Fruit fly (Drosophila melanogaster) whole organism, embryonic: ENCODE data around the gene Targ2.

Experiments
- C15 ChIP-seq: fragments of 200-800 bp; sonication (Bioruptor generic); IDR thresholded peaks from 3 replicates; pipeline ENCODE4 v1.3.6; 2022; ENCODE audit warnings: missing biosample characterization, missing genetic modification characterization
- CG10267 ChIP-seq: fragments of 200-800 bp; sonication (Bioruptor generic); optimal IDR thresholded peaks from 2 replicates; lab custom pipeline; 2018; ENCODE audit warnings: missing biosample characterization, mild to moderate bottlenecking, missing genetic modification characterization, moderate library complexity
- CG10366 ChIP-seq: fragments of 200-800 bp; sonication (Bioruptor generic); IDR thresholded peaks from 2 replicates; pipeline ENCODE4 v1.3.6; 2022; ENCODE audit warnings: missing biosample characterization, missing genetic modification characterization
- CG10431 ChIP-seq: fragments of 200-800 bp; sonication (Bioruptor generic); optimal IDR thresholded peaks from 3 replicates; lab custom pipeline; 2018; ENCODE audit warnings: missing biosample characterization, mild to moderate bottlenecking, missing genetic modification characterization
- CG11560 ChIP-seq: fragments of 200-800 bp; sonication (Bioruptor generic); IDR thresholded peaks from 3 replicates; pipeline ENCODE4 v1.3.6; 2022; ENCODE audit warnings: missing biosample characterization, missing genetic modification characterization
- CG12104 ChIP-seq: fragments of 200-800 bp; sonication (Bioruptor generic); optimal IDR thresholded peaks from 3 replicates; lab custom pipeline; 2016; ENCODE audit warnings: missing biosample characterization, missing genetic modification characterization
- CG13287 ChIP-seq: fragments of 200-800 bp; sonication (Bioruptor generic); IDR thresholded peaks from 2 replicates; pipeline ENCODE4 v1.3.6; 2022; ENCODE audit warnings: missing biosample characterization, missing genetic modification characterization; ENCODE audit not compliant: partially characterized antibody
- CG17568 ChIP-seq: fragments of 200-800 bp; sonication (Bioruptor generic); optimal IDR thresholded peaks from 2 replicates; lab custom pipeline; 2018; ENCODE audit warnings: missing biosample characterization, mild to moderate bottlenecking, missing genetic modification characterization, moderate library complexity
- CG1832 ChIP-seq: fragments of 200-800 bp; sonication (Bioruptor generic); optimal IDR thresholded peaks from 2 replicates; lab custom pipeline; 2017; ENCODE audit warnings: missing biosample characterization, mild to moderate bottlenecking, missing genetic modification characterization, inconsistent platforms
- CG18599 ChIP-seq: fragments of 200-800 bp; sonication (Bioruptor generic); optimal IDR thresholded peaks from 3 replicates; lab custom pipeline; 2017; ENCODE audit warnings: missing biosample characterization, missing genetic modification characterization, mild to moderate bottlenecking, moderate library complexity, missing genetic modification reagents
- CG31224 ChIP-seq: fragments of 200-800 bp; sonication (Bioruptor generic); IDR thresholded peaks from 2 replicates; pipeline ENCODE4 v1.3.6; 2022; ENCODE audit warnings: missing biosample characterization, missing genetic modification characterization
- CG31441 ChIP-seq: fragments of 200-800 bp; sonication (Bioruptor generic); IDR thresholded peaks from 2 replicates; pipeline ENCODE4 v1.3.6; 2022; ENCODE audit warnings: missing biosample characterization, missing genetic modification characterization
- CG33557 ChIP-seq: fragments of 200-800 bp; sonication (Bioruptor generic); optimal IDR thresholded peaks from 2 replicates; lab custom pipeline; 2019; ENCODE audit warnings: missing biosample characterization, mild to moderate bottlenecking, missing genetic modification characterization, moderate library complexity
- CG6765 ChIP-seq: fragments of 200-800 bp; sonication (Bioruptor generic); optimal IDR thresholded peaks from 3 replicates; lab custom pipeline; 2017; ENCODE audit warnings: missing biosample characterization, mild to moderate bottlenecking, missing genetic modification characterization
- CG9437 ChIP-seq: fragments of 200-800 bp; sonication (Bioruptor generic); optimal IDR thresholded peaks from 2 replicates; lab custom pipeline; 2018; ENCODE audit warnings: missing biosample characterization, mild to moderate bottlenecking, missing genetic modification characterization
- Chrac-16 ChIP-seq: fragments of 200-800 bp; sonication (Bioruptor generic); optimal IDR thresholded peaks from 3 replicates; lab custom pipeline; 2016; ENCODE audit warnings: missing biosample characterization, missing genetic modification characterization
- Fer1 ChIP-seq: fragments of 200-800 bp; sonication (Bioruptor generic); optimal IDR thresholded peaks from 2 replicates; lab custom pipeline; 2017; ENCODE audit warnings: missing biosample characterization, mild to moderate bottlenecking, missing genetic modification characterization
- H15 ChIP-seq: fragments of 200-800 bp; sonication (Bioruptor generic); IDR thresholded peaks from 3 replicates; pipeline ENCODE4 v1.3.6; 2022; ENCODE audit warnings: missing biosample characterization, missing genetic modification characterization
- Hand ChIP-seq: fragments of 200-800 bp; sonication (Bioruptor generic); optimal IDR thresholded peaks from 2 replicates; lab custom pipeline; 2017; ENCODE audit warnings: mild to moderate bottlenecking, missing biosample characterization, missing genetic modification reagents, missing genetic modification characterization
- Hey ChIP-seq: fragments of 200-800 bp; sonication (Bioruptor generic); optimal IDR thresholded peaks from 3 replicates; lab custom pipeline; 2018; ENCODE audit warnings: missing biosample characterization, mild to moderate bottlenecking, missing genetic modification characterization
- Hmr ChIP-seq: fragments of 200-800 bp; sonication (Bioruptor generic); optimal IDR thresholded peaks from 3 replicates; lab custom pipeline; 2017; ENCODE audit warnings: mild to moderate bottlenecking, missing biosample characterization, missing genetic modification reagents, missing genetic modification characterization
- Hr51 ChIP-seq, 2 experiments: fragments of 200-800 bp; sonication (Bioruptor generic); optimal IDR thresholded peaks; 2 replicates in 1 of 2; 3 replicates in 1 of 2; lab custom pipeline; 2016 to 2018; ENCODE audit warnings: missing biosample characterization in 2 of 2, missing genetic modification characterization in 2 of 2, mild to moderate bottlenecking in 1 of 2, moderate library complexity in 1 of 2
- Jarid2 ChIP-seq: fragments of 200-800 bp; sonication (Bioruptor generic); optimal IDR thresholded peaks from 3 replicates; lab custom pipeline; 2017; ENCODE audit warnings: mild to moderate bottlenecking, missing biosample characterization, missing genetic modification reagents, missing genetic modification characterization
- Myb ChIP-seq: fragments of 200-800 bp; sonication (Bioruptor generic); optimal IDR thresholded peaks from 2 replicates; lab custom pipeline; 2016; ENCODE audit warnings: missing biosample characterization, missing genetic modification characterization
- Nf-YB ChIP-seq: fragments of 200-800 bp; sonication (Bioruptor generic); optimal IDR thresholded peaks from 3 replicates; lab custom pipeline; 2019; ENCODE audit warnings: missing biosample characterization, mild to moderate bottlenecking, missing genetic modification characterization, moderate library complexity
- Nf-YC ChIP-seq: fragments of 200-800 bp; optimal IDR thresholded peaks from 3 replicates; lab custom pipeline; 2019; ENCODE audit warnings: missing biosample characterization, mild to moderate bottlenecking, missing genetic modification characterization, moderate library complexity
- Opbp ChIP-seq: fragments of 200-800 bp; sonication (Bioruptor generic); IDR thresholded peaks from 3 replicates; pipeline ENCODE4 v1.3.6; 2022; ENCODE audit warnings: missing biosample characterization, missing genetic modification characterization; ENCODE audit not compliant: partially characterized antibody
- Sin3A ChIP-seq: fragments of >200 bp; optimal IDR thresholded peaks from 2 replicates; lab custom pipeline; 2018
- Sox100B ChIP-seq: fragments of 200-800 bp; sonication (Bioruptor generic); optimal IDR thresholded peaks from 3 replicates; lab custom pipeline; 2018; ENCODE audit warnings: missing biosample characterization, mild to moderate bottlenecking, missing genetic modification characterization
- Ssrp ChIP-seq: fragments of 200-800 bp; sonication (Bioruptor generic); optimal IDR thresholded peaks from 2 replicates; lab custom pipeline; 2018; ENCODE audit warnings: missing biosample characterization, mild to moderate bottlenecking, missing genetic modification characterization, moderate library complexity
- Vsx1 ChIP-seq: fragments of 200-800 bp; sonication (Bioruptor generic); optimal IDR thresholded peaks from 2 replicates; lab custom pipeline; 2017; ENCODE audit warnings: missing biosample characterization, mild to moderate bottlenecking, missing genetic modification characterization, missing genetic modification reagents
- aop ChIP-seq: fragments of 200-800 bp; sonication (Bioruptor generic); IDR thresholded peaks from 2 replicates; pipeline ENCODE4 v1.3.6; 2022; ENCODE audit warnings: missing biosample characterization, missing genetic modification characterization
- btn ChIP-seq: fragments of 200-800 bp; sonication (Bioruptor generic); optimal IDR thresholded peaks from 2 replicates; lab custom pipeline; 2016; ENCODE audit warnings: missing biosample characterization, missing genetic modification characterization
- chinmo ChIP-seq: fragments of 200-800 bp; sonication (Bioruptor generic); IDR thresholded peaks from 4 replicates; pipeline ENCODE4 v1.3.6; 2022; ENCODE audit warnings: missing biosample characterization, missing genetic modification characterization; ENCODE audit not compliant: partially characterized antibody
- fd96Cb ChIP-seq: fragments of 200-800 bp; sonication (Bioruptor generic); optimal IDR thresholded peaks from 2 replicates; lab custom pipeline; 2018; ENCODE audit warnings: missing biosample characterization, mild to moderate bottlenecking, missing genetic modification characterization, moderate library complexity
- ftz-f1 ChIP-seq: fragments of 200-800 bp; sonication (Bioruptor generic); optimal IDR thresholded peaks from 2 replicates; lab custom pipeline; 2016; ENCODE audit warnings: missing biosample characterization, missing genetic modification characterization
- lilli ChIP-seq: fragments of 200-800 bp; sonication (Bioruptor generic); optimal IDR thresholded peaks from 3 replicates; lab custom pipeline; 2016; ENCODE audit warnings: missing biosample characterization, missing genetic modification characterization
- nerfin-1 ChIP-seq: fragments of 200-800 bp; sonication (Bioruptor generic); optimal IDR thresholded peaks from 3 replicates; lab custom pipeline; 2019; ENCODE audit warnings: missing biosample characterization, mild to moderate bottlenecking, missing genetic modification characterization, moderate library complexity
- pfk ChIP-seq: fragments of 200-800 bp; sonication (Bioruptor generic); optimal IDR thresholded peaks from 2 replicates; lab custom pipeline; 2018; ENCODE audit warnings: missing biosample characterization, mild to moderate bottlenecking, missing genetic modification characterization, moderate library complexity
- pzg ChIP-seq: fragments of 200-800 bp; sonication (Bioruptor generic); optimal IDR thresholded peaks from 3 replicates; lab custom pipeline; 2018; ENCODE audit warnings: missing biosample characterization, mild to moderate bottlenecking, missing genetic modification characterization, moderate library complexity
- scrt ChIP-seq: fragments of 200-800 bp; sonication (Bioruptor generic); optimal IDR thresholded peaks from 2 replicates; lab custom pipeline; 2018; ENCODE audit warnings: missing biosample characterization, mild to moderate bottlenecking, missing genetic modification characterization, moderate library complexity
- sd ChIP-seq: fragments of 200-800 bp; sonication (Bioruptor generic); optimal IDR thresholded peaks from 3 replicates; lab custom pipeline; 2018; ENCODE audit warnings: missing biosample characterization, mild to moderate bottlenecking, missing genetic modification characterization, moderate library complexity
- seq ChIP-seq: fragments of 200-800 bp; sonication (Bioruptor generic); IDR thresholded peaks from 2 replicates; pipeline ENCODE4 v1.3.6; 2022; ENCODE audit warnings: missing biosample characterization, missing genetic modification characterization
- sug ChIP-seq: fragments of 200-800 bp; optimal IDR thresholded peaks from 2 replicates; lab custom pipeline; 2019; ENCODE audit warnings: missing biosample characterization, mild to moderate bottlenecking, missing genetic modification characterization, moderate library complexity
- tio ChIP-seq: fragments of 200-800 bp; sonication (Bioruptor generic); optimal IDR thresholded peaks from 2 replicates; lab custom pipeline; 2017; ENCODE audit warnings: missing biosample characterization, missing genetic modification characterization, inconsistent platforms
- tx ChIP-seq: fragments of 200-800 bp; sonication (Bioruptor generic); optimal IDR thresholded peaks from 2 replicates; lab custom pipeline; 2016; ENCODE audit warnings: missing biosample characterization, missing genetic modification characterization
- unc-4 ChIP-seq: fragments of 200-800 bp; sonication (Bioruptor generic); IDR thresholded peaks from 2 replicates; pipeline ENCODE4 v1.3.6; 2022; ENCODE audit warnings: missing biosample characterization, missing genetic modification characterization; ENCODE audit not compliant: partially characterized antibody

Targ2 gene

dm6 chr3L:21216697-21217291 lies 13.8 kb upstream of the Targ2 start, which contains the start of the genes Trmt112 and Ilk (continued):
- TF ChIP-seq ftz-f1 (GFP tag; lab: Kevin White, UChicago): no peak
- TF ChIP-seq Sox100B (GFP tag; lab: Kevin White, UChicago): no peak
- TF ChIP-seq pfk (GFP tag; lab: Kevin White, UChicago): no peak
- TF ChIP-seq Opbp: peak; percentile 92
- no peak for TF ChIP-seq CG6765 (GFP tag; lab: Kevin White, UChicago)
- TF ChIP-seq chinmo (GFP tag; lab: Robert Waterston, UW): peak; percentile 90; the same call in 3 of the 4 replicates
- no peak for TF ChIP-seq btn (GFP tag; lab: Kevin White, UChicago)
- TF ChIP-seq CG11560 (tag; lab: Robert Waterston, UW): no peak
- no peak for TF ChIP-seq Hey (tag; lab: Kevin White, UChicago)
- TF ChIP-seq C15 (GFP tag; lab: Robert Waterston, UW): no peak
- no peak for TF ChIP-seq CG10366 (GFP tag; lab: Robert Waterston, UW)
- TF ChIP-seq Nf-YB (GFP tag; lab: Kevin White, UChicago): no peak
- TF ChIP-seq Chrac-16: no peak
- TF ChIP-seq Vsx1 (GFP tag; lab: Kevin White, UChicago): no peak
- TF ChIP-seq CG9437 (GFP tag; lab: Kevin White, UChicago): no peak
- TF ChIP-seq CG12104 (GFP tag; lab: Kevin White, UChicago): no peak
- TF ChIP-seq CG17568 (GFP tag; lab: Kevin White, UChicago): no peak
- no peak for TF ChIP-seq CG1832 (GFP tag; lab: Kevin White, UChicago)
- TF ChIP-seq Sin3A (lab: Kevin White, UChicago): peak; percentile 87
- TF ChIP-seq H15: no peak
- no peak for TF ChIP-seq CG33557 (GFP tag; lab: Kevin White, UChicago)
- TF ChIP-seq CG31224 (GFP tag; lab: Robert Waterston, UW): no peak
- peak; percentile 84 for TF ChIP-seq CG13287 (GFP tag; lab: Robert Waterston, UW)
- no peak for TF ChIP-seq Hr51 (GFP tag; optimal IDR thresholded peaks at IDR 0.05; lab: Kevin White, UChicago)

- TF ChIP-seq CG6765 (GFP tag; lab: Kevin White, UChicago) (peak; percentile 13), pzg (GFP tag; lab: Kevin White, UChicago) (peak; percentile 36), scrt (GFP tag; lab: Kevin White, UChicago) (peak; percentile 37), Jarid2 (peak; percentile 55), Ssrp (tag; lab: Kevin White, UChicago) (no peak), tio (GFP tag; lab: Kevin White, UChicago) (no peak), seq (GFP tag; lab: Robert Waterston, UW) (peak; percentile 36; the same call in 1 of the 2 replicates), aop (GFP tag; lab: Robert Waterston, UW) (no peak), sd (peak; percentile 29), Myb (GFP tag; lab: Kevin White, UChicago) (peak; percentile 41), lilli (no peak), Nf-YC (tag; lab: Kevin White, UChicago) (peak; percentile 22), CG10267 (tag; lab: Kevin White, UChicago) (peak; percentile 2), unc-4 (GFP tag; lab: Robert Waterston, UW) (peak; percentile 44; the same call in 1 of the 2 replicates), Hey (tag; lab: Kevin White, UChicago) (no peak), Hand (GFP tag; lab: Kevin White, UChicago) (no peak), Fer1 (GFP tag; lab: Kevin White, UChicago) (peak; percentile 34), CG31441 (GFP tag; lab: Robert Waterston, UW) (no peak), Hmr (GFP tag; lab: Kevin White, UChicago) (peak; percentile 33), CG18599 (peak; percentile 48), Hr51 (GFP tag; optimal IDR thresholded peaks at IDR 0.05; lab: Kevin White, UChicago) (no peak), sug (tag; lab: Kevin White, UChicago) (no peak), tx (no peak), fd96Cb (tag; lab: Kevin White, UChicago) (no peak), nerfin-1 (tag; lab: Kevin White, UChicago) (peak; percentile 95), CG10431 (no peak)
Measured at dm6 chr3L:21209921-21210532, 7.0 kb upstream of the Targ2 start, which contains the start of the genes CG10510 and CG10508. Gene CG10510 (minus strand): TSS chr3L:21210084. Gene CG10508 (plus strand): TSS chr3L:21210215.
